Worm (Caenorhabditis elegans) whole organism, young adult: Measurements from ENCODE around the gene gcy-19.
"Not testable (repeated sequence)": the region's sequence is repeated elsewhere in the genome, so short reads cannot be mapped to it uniquely, and the experiment has no call there.

Source experiments
- C06A6.2 ChIP-seq: fragments of 200-800 bp; sonication (Bioruptor generic); conservative IDR thresholded peaks from 2 replicates; pipeline ENCODE4 v1.3.6; 2022; ENCODE audit warnings: missing genetic modification characterization, missing compliant biosample characterization
- D2030.7 ChIP-seq: fragments of 200-800 bp; sonication (Bioruptor generic); IDR thresholded peaks from 2 replicates; pipeline ENCODE4 v1.3.6; 2022; ENCODE audit warnings: missing genetic modification reagents, missing genetic modification characterization, missing compliant biosample characterization
- F22D6.2 ChIP-seq: sonication (generic microtip); optimal IDR thresholded peaks from 2 replicates; lab custom pipeline; 2016; ENCODE audit warnings: mild to moderate bottlenecking, missing genetic modification characterization, missing compliant biosample characterization
- F52B5.7 ChIP-seq: sonication (generic microtip); optimal IDR thresholded peaks from 2 replicates; lab custom pipeline; 2016; ENCODE audit warnings: mild to moderate bottlenecking, missing genetic modification characterization, missing compliant biosample characterization
- Y53F4B.3 ChIP-seq: fragments of 200-800 bp; sonication (Bioruptor generic); IDR thresholded peaks from 2 replicates; pipeline ENCODE4 v1.3.6; 2022; ENCODE audit warnings: missing genetic modification reagents, missing genetic modification characterization, missing compliant biosample characterization
- Y53G8AR.9 ChIP-seq: fragments of 200-800 bp; sonication (Bioruptor generic); conservative IDR thresholded peaks from 2 replicates; pipeline ENCODE4 v1.3.6; 2022; ENCODE audit warnings: missing genetic modification reagents, missing genetic modification characterization, missing compliant biosample characterization
- Y95B8A.8 ChIP-seq: fragments of 200-800 bp; sonication (Bioruptor generic); IDR thresholded peaks from 2 replicates; pipeline ENCODE4 v1.3.6; 2022; ENCODE audit warnings: missing genetic modification reagents, missing genetic modification characterization, missing compliant biosample characterization
- attf-6 ChIP-seq: fragments of 200-800 bp; sonication (Bioruptor generic); IDR thresholded peaks from 2 replicates; pipeline ENCODE4 v1.3.6; 2022; ENCODE audit warnings: missing genetic modification reagents, missing genetic modification characterization, missing compliant biosample characterization
- bed-1 ChIP-seq: fragments of 200-800 bp; sonication (Bioruptor generic); IDR thresholded peaks from 2 replicates; pipeline ENCODE4 v1.3.6; 2022; ENCODE audit warnings: missing genetic modification reagents, missing genetic modification characterization, missing compliant biosample characterization
- ccch-3 ChIP-seq: fragments of 200-800 bp; sonication (Bioruptor generic); optimal IDR thresholded peaks from 2 replicates; lab custom pipeline; 2018; ENCODE audit warnings: mild to moderate bottlenecking, missing genetic modification characterization, missing compliant biosample characterization
- cebp-1 ChIP-seq, 2 experiments: fragments of 200-800 bp in 1 of 2; sonication (Bioruptor generic) in 1 of 2; sonication (generic microtip) in 1 of 2; IDR thresholded peaks in 1 of 2; optimal IDR thresholded peaks in 1 of 2; 2 replicates each; pipeline versions ENCODE4 v1.3.6 to Lab custom; 2017 to 2022; ENCODE audit warnings: missing compliant biosample characterization in 2 of 2, missing genetic modification characterization in 2 of 2, mild to moderate bottlenecking in 1 of 2, missing genetic modification reagents in 1 of 2, moderate library complexity in 1 of 2
- cebp-2 ChIP-seq: fragments of 200-800 bp; sonication (Bioruptor generic); IDR thresholded peaks from 2 replicates; pipeline ENCODE4 v1.3.6; 2022; ENCODE audit warnings: missing genetic modification characterization, missing compliant biosample characterization
- ceh-91 ChIP-seq: fragments of 200-800 bp; sonication (Bioruptor generic); IDR thresholded peaks from 2 replicates; pipeline ENCODE4 v1.3.6; 2022; ENCODE audit warnings: missing genetic modification reagents, missing genetic modification characterization, missing compliant biosample characterization
- chd-7 ChIP-seq: sonication (generic microtip); optimal IDR thresholded peaks from 2 replicates; lab custom pipeline; 2016; ENCODE audit warnings: mild to moderate bottlenecking, missing genetic modification characterization, moderate library complexity, missing compliant biosample characterization
- dox-1 ChIP-seq: fragments of 200-800 bp; sonication (Bioruptor generic); IDR thresholded peaks from 2 replicates; pipeline ENCODE4 v1.3.6; 2022; ENCODE audit warnings: missing genetic modification reagents, missing genetic modification characterization, missing compliant biosample characterization
- egl-18 ChIP-seq: fragments of 200-800 bp; sonication (Bioruptor generic); IDR thresholded peaks from 2 replicates; pipeline ENCODE4 v1.3.6; 2022; ENCODE audit warnings: missing genetic modification reagents, missing genetic modification characterization, missing compliant biosample characterization
- egl-44 ChIP-seq: fragments of 200-800 bp; sonication (Bioruptor generic); IDR thresholded peaks from 2 replicates; pipeline ENCODE4 v1.3.6; 2022; ENCODE audit warnings: missing genetic modification reagents, missing genetic modification characterization, missing compliant biosample characterization
- gei-17 ChIP-seq: fragments of 200-800 bp; sonication (Bioruptor generic); optimal IDR thresholded peaks from 2 replicates; lab custom pipeline; 2018; ENCODE audit warnings: mild to moderate bottlenecking, missing genetic modification characterization, missing compliant biosample characterization
- hlh-12 ChIP-seq: sonication (generic microtip); optimal IDR thresholded peaks from 2 replicates; lab custom pipeline; 2016; ENCODE audit warnings: missing genetic modification characterization, missing compliant biosample characterization
- hsf-1 ChIP-seq: fragments of 200-800 bp; sonication (Bioruptor generic); IDR thresholded peaks from 2 replicates; pipeline ENCODE4 v1.3.6; 2022; ENCODE audit warnings: missing genetic modification reagents, missing genetic modification characterization, missing compliant biosample characterization
- lin-26 ChIP-seq: fragments of 200-800 bp; sonication (Bioruptor generic); IDR thresholded peaks from 2 replicates; pipeline ENCODE4 v1.3.6; 2022; ENCODE audit warnings: missing genetic modification reagents, missing genetic modification characterization, missing compliant biosample characterization
- lin-40 ChIP-seq: sonication (generic microtip); optimal IDR thresholded peaks from 2 replicates; lab custom pipeline; 2016; ENCODE audit warnings: missing genetic modification characterization, mild to moderate bottlenecking, missing compliant biosample characterization, missing genotype, missing genetic modification reagents
- mcd-1 ChIP-seq: fragments of 200-800 bp; sonication (Bioruptor generic); IDR thresholded peaks from 2 replicates; pipeline ENCODE4 v1.3.6; 2022; ENCODE audit warnings: missing genetic modification reagents, missing genetic modification characterization, missing compliant biosample characterization
- mel-28 ChIP-seq: sonication (generic microtip); optimal IDR thresholded peaks from 2 replicates; lab custom pipeline; 2016; ENCODE audit warnings: borderline replicate concordance, mild to moderate bottlenecking, missing genetic modification characterization, missing compliant biosample characterization
- mes-4 ChIP-seq: sonication (generic microtip); optimal IDR thresholded peaks from 2 replicates; lab custom pipeline; 2016; ENCODE audit warnings: missing genotype, missing genetic modification characterization, missing compliant biosample characterization
- mxl-1 ChIP-seq: sonication (generic microtip); optimal IDR thresholded peaks from 2 replicates; lab custom pipeline; 2016; ENCODE audit warnings: missing genetic modification characterization, missing compliant biosample characterization
- nhr-27 ChIP-seq: fragments of 200-800 bp; sonication (Bioruptor generic); optimal IDR thresholded peaks from 2 replicates; lab custom pipeline; 2018; ENCODE audit warnings: mild to moderate bottlenecking, missing genetic modification characterization, moderate library complexity, missing compliant biosample characterization
- nhr-80 ChIP-seq: sonication (generic microtip); optimal IDR thresholded peaks from 2 replicates; lab custom pipeline; 2016; ENCODE audit warnings: missing genetic modification characterization, missing compliant biosample characterization
- pha-4 ChIP-seq: fragments of 150-350 bp; sonication (generic microtip); optimal IDR thresholded peaks from 2 replicates; lab custom pipeline; 2014; ENCODE audit warnings: missing biosample characterization, missing genetic modification reagents, missing genetic modification characterization
- rcor-1 ChIP-seq: fragments of 200-800 bp; sonication (Bioruptor generic); IDR thresholded peaks from 2 replicates; pipeline ENCODE4 v1.3.6; 2022; ENCODE audit warnings: missing genetic modification reagents, missing genetic modification characterization, missing compliant biosample characterization
- sea-2 ChIP-seq: fragments of 200-800 bp; sonication (Bioruptor generic); IDR thresholded peaks from 2 replicates; pipeline ENCODE4 v1.3.6; 2022; ENCODE audit warnings: missing genetic modification characterization, missing compliant biosample characterization
- somi-1 ChIP-seq: fragments of 200-800 bp; sonication (Bioruptor generic); optimal IDR thresholded peaks from 2 replicates; lab custom pipeline; 2018; ENCODE audit warnings: mild to moderate bottlenecking, missing genetic modification characterization, missing compliant biosample characterization
- ztf-18 ChIP-seq: sonication (generic microtip); optimal IDR thresholded peaks from 2 replicates; lab custom pipeline; 2016; ENCODE audit warnings: missing genotype, mild to moderate bottlenecking, missing genetic modification characterization, missing compliant biosample characterization

The gcy-19 gene

DNA sequence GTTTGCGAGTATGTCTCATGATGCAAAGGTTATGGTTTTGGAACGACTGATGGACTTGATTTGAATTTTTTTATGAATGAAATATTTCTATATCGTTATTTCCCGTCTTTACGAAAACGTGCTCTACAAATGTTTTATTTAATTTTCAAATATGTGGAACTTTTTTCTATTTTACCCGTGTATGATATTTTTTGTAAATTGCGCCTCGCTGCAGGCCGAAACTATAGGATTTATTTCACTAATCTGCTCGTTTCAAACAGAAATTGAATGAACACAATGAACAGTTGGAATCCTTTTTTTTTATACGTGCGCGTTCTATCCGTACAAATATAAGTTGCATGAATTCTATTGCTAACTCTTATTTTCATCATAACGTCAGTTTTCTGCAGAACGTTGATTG lies 38.8 kb upstream of the gcy-19 start, which contains the start of gene btb-18:
btb-18 (plus strand) TSS at position 301 of the 400 bp plus-strand sequence.
- TF ChIP-seq F52B5.7 (tag; lab: Kevin White, UChicago) (no peak), F22D6.2 (tag; lab: Kevin White, UChicago) (no peak), lin-26 (GFP tag; lab: Robert Waterston, UW) (no peak), dox-1 (GFP tag; lab: Robert Waterston, UW) (no peak), mel-28 (tag; lab: Kevin White, UChicago) (no peak), attf-6 (GFP tag; lab: Robert Waterston, UW) (no peak), Y95B8A.8 (GFP tag; lab: Robert Waterston, UW) (no peak), sea-2 (GFP tag; lab: Robert Waterston, UW) (no peak)
- TF ChIP-seq, all 124 proteins: peak for 0

DNA sequence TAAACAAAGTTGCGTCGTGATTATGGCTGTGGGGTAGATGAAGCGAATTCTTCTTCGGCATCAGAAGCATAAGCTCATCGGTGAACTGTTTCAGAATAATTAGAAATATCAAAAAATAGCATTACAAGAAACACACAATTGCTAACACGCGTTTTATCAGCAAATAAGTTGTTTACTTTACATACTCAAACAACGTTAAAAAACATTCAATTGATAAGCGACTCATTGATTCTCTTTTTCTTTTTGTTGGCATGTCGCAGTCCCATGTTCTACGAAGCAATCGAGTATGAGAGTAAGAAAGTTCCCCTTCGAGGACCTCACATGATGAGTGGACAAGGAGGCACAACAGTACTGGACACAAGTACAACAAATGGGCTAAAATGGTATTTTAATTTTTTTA lies 37.5 kb upstream of the gcy-19 start, which contains the start of gene btb-16:
btb-16 (plus strand) TSS at position 240 of the 400 bp plus-strand sequence.
- TF ChIP-seq Y53G8AR.9 (GFP tag; lab: Robert Waterston, UW): no peak
- TF ChIP-seq somi-1: no peak
- no peak for TF ChIP-seq Y53F4B.3
- peak; percentile 36 for TF ChIP-seq nhr-80
- TF ChIP-seq nhr-27 (tag; lab: Kevin White, UChicago): no peak

DNA sequence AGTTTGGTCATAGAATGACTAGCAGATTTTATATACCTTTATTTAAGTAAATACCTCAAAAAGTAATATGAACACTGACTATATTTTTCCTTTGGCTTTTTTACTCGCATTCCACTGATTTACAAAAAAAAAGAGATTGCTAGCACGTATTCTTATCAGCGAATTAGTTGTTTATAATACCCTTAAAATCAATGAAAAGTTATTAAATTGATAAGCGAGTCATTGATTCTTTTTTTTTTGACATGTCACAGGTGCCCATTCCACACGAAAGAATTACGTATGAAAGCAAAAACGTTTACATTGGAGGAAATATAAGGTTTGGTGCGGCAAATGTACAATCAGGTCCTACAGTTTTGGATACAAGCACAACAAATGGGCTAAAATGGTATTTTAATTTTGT lies 36.0 kb upstream of the gcy-19 start, which contains the start of gene btb-17:
btb-17 (plus strand) TSS at position 213 of the 400 bp plus-strand sequence.
- TF ChIP-seq ccch-3 (GFP tag; lab: Kevin White, UChicago): no peak
- TF ChIP-seq nhr-80: peak; percentile 35
- no peak for TF ChIP-seq ceh-91 (GFP tag; lab: Robert Waterston, UW)
- no peak for TF ChIP-seq dox-1 (GFP tag; lab: Robert Waterston, UW)
- no peak for TF ChIP-seq mxl-1 (tag; lab: Kevin White, UChicago)
- no peak for TF ChIP-seq mcd-1 (GFP tag; lab: Robert Waterston, UW)

ce11 chrII:3290544-3290943 lies 31.4 kb upstream of the gcy-19 start, which contains the start of gene F39E9.14:
F39E9.14 (minus strand) TSS chrII:3290644.
- TF ChIP-seq pha-4 (tag; lab: Kevin White, UChicago); bed-1; rcor-1: not testable (repeated sequence)

- TF ChIP-seq mxl-1 (tag; lab: Kevin White, UChicago): no peak
- no peak for TF ChIP-seq hsf-1 (GFP tag; lab: Robert Waterston, UW)
- TF ChIP-seq gei-17 (GFP tag; lab: Kevin White, UChicago): no peak
- TF ChIP-seq sea-2 (GFP tag; lab: Robert Waterston, UW): no peak
- no peak for TF ChIP-seq D2030.7 (GFP tag; lab: Robert Waterston, UW)
- TF ChIP-seq lin-40: no peak
- TF ChIP-seq hlh-12 (tag; lab: Kevin White, UChicago): no peak
- TF ChIP-seq ztf-18 (tag; lab: Kevin White, UChicago): no peak
- no peak for TF ChIP-seq mes-4 (tag; lab: Kevin White, UChicago)
- TF ChIP-seq egl-18 (GFP tag; lab: Robert Waterston, UW): no peak
Measured at ce11 chrII:3287073-3287472, 27.9 kb upstream of the gcy-19 start, which contains the start of gene sri-63. sri-63 (plus strand) TSS chrII:3287373.

ce11 chrII:3284558-3284957 lies 25.4 kb upstream of the gcy-19 start, which contains the start of gene scl-15:
scl-15 (minus strand) TSS chrII:3284658.
- TF ChIP-seq cebp-1 (GFP tag; IDR thresholded peaks at IDR 0.05; lab: Robert Waterston, UW) (no peak), cebp-1 (tag; optimal IDR thresholded peaks at IDR 0.05; lab: Kevin White, UChicago) (no peak), C06A6.2 (GFP tag; lab: Robert Waterston, UW) (no peak), chd-7 (tag; lab: Kevin White, UChicago) (no peak), cebp-2 (GFP tag; lab: Robert Waterston, UW) (no peak), egl-44 (GFP tag; lab: Robert Waterston, UW) (no peak)
